Fruit fly (Drosophila melanogaster) whole organism, embryonic: Measurements from ENCODE around the gene galectin.
A peak's percentile ranks its signal among the peaks of the same experiment; 100 is the strongest.

Experiments used
- Asciz ChIP-seq: fragments of 200-800 bp; sonication (Bioruptor generic); optimal IDR thresholded peaks from 2 replicates; lab custom pipeline; 2017; ENCODE audit warnings: missing biosample characterization, mild to moderate bottlenecking, missing genetic modification characterization, missing genetic modification reagents
- Bdp1 ChIP-seq: fragments of 200-800 bp; sonication (Bioruptor generic); optimal IDR thresholded peaks from 3 replicates; lab custom pipeline; 2016; ENCODE audit warnings: missing biosample characterization, missing genetic modification characterization
- CG10565 ChIP-seq: fragments of 200-800 bp; sonication (Bioruptor generic); optimal IDR thresholded peaks from 3 replicates; lab custom pipeline; 2016; ENCODE audit warnings: missing biosample characterization, mild to moderate bottlenecking, missing genetic modification characterization
- CG11456 ChIP-seq: fragments of 200-800 bp; sonication (Bioruptor generic); IDR thresholded peaks from 3 replicates; pipeline ENCODE4 v1.3.6; 2022; ENCODE audit warnings: missing biosample characterization, missing genetic modification characterization
- CG15269 ChIP-seq: fragments of 200-800 bp; sonication (Bioruptor generic); optimal IDR thresholded peaks from 2 replicates; lab custom pipeline; 2018; ENCODE audit warnings: missing biosample characterization, mild to moderate bottlenecking, missing genetic modification characterization, moderate library complexity
- CG1603 ChIP-seq: fragments of 200-800 bp; sonication (Bioruptor generic); optimal IDR thresholded peaks from 2 replicates; lab custom pipeline; 2019; ENCODE audit warnings: missing biosample characterization, mild to moderate bottlenecking, missing genetic modification characterization, moderate library complexity
- CG17359 ChIP-seq: fragments of 200-800 bp; sonication (Bioruptor generic); optimal IDR thresholded peaks from 3 replicates; lab custom pipeline; 2018; ENCODE audit warnings: missing biosample characterization, mild to moderate bottlenecking, missing genetic modification characterization, moderate library complexity
- CG17361 ChIP-seq: fragments of 200-800 bp; sonication (Bioruptor generic); IDR thresholded peaks from 3 replicates; pipeline ENCODE4 v1.3.6; 2022; ENCODE audit warnings: missing biosample characterization, missing genetic modification characterization
- CG18599 ChIP-seq: fragments of 200-800 bp; sonication (Bioruptor generic); optimal IDR thresholded peaks from 3 replicates; lab custom pipeline; 2017; ENCODE audit warnings: missing biosample characterization, missing genetic modification characterization, mild to moderate bottlenecking, moderate library complexity, missing genetic modification reagents
- CG2199 ChIP-seq: fragments of 200-800 bp; sonication (Bioruptor generic); IDR thresholded peaks from 3 replicates; pipeline ENCODE4 v1.3.6; 2022; ENCODE audit warnings: missing biosample characterization, missing genetic modification characterization
- CG31365 ChIP-seq: fragments of 200-800 bp; sonication (Bioruptor generic); optimal IDR thresholded peaks from 2 replicates; lab custom pipeline; 2018; ENCODE audit warnings: missing biosample characterization, mild to moderate bottlenecking, missing genetic modification characterization
- CG32532 ChIP-seq: fragments of 200-800 bp; sonication (Bioruptor generic); IDR thresholded peaks from 2 replicates; pipeline ENCODE4 v1.3.6; 2022; ENCODE audit warnings: missing biosample characterization, missing genetic modification characterization
- CG34422 ChIP-seq: fragments of 200-800 bp; sonication (Bioruptor generic); IDR thresholded peaks from 3 replicates; pipeline ENCODE4 v1.3.6; 2022; ENCODE audit warnings: missing biosample characterization, missing genetic modification characterization
- CG4617 ChIP-seq: fragments of 200-800 bp; sonication (Bioruptor generic); optimal IDR thresholded peaks from 3 replicates; lab custom pipeline; 2016; ENCODE audit warnings: missing biosample characterization, missing genetic modification characterization, borderline replicate concordance
- CG6254 ChIP-seq: fragments of 200-800 bp; sonication (Bioruptor generic); optimal IDR thresholded peaks from 3 replicates; lab custom pipeline; 2017; ENCODE audit warnings: mild to moderate bottlenecking, missing biosample characterization, missing genetic modification reagents, missing genetic modification characterization
- CG6791 ChIP-seq: fragments of 200-800 bp; sonication (Bioruptor generic); IDR thresholded peaks from 3 replicates; pipeline ENCODE4 v1.3.6; 2022; ENCODE audit warnings: missing biosample characterization, missing genetic modification characterization; ENCODE audit not compliant: partially characterized antibody
- CG8765 ChIP-seq: fragments of 200-800 bp; sonication (Bioruptor generic); IDR thresholded peaks from 2 replicates; pipeline ENCODE4 v1.3.6; 2022; ENCODE audit warnings: missing biosample characterization, missing genetic modification characterization
- D19A ChIP-seq: fragments of 200-800 bp; optimal IDR thresholded peaks from 3 replicates; lab custom pipeline; 2019; ENCODE audit warnings: missing biosample characterization, mild to moderate bottlenecking, missing genetic modification characterization, moderate library complexity
- Hr78 ChIP-seq, 2 experiments: fragments of 200-800 bp in 1 of 2; fragments of >200 bp in 1 of 2; sonication (Bioruptor generic) in 1 of 2; optimal IDR thresholded peaks; 2 replicates each; lab custom pipeline; 2017 to 2019; ENCODE audit warnings: missing biosample characterization in 2 of 2, missing genetic modification characterization in 2 of 2, mild to moderate bottlenecking in 1 of 2, moderate library complexity in 1 of 2
- Med ChIP-seq: fragments of 200-800 bp; sonication (Bioruptor generic); peaks from one replicate; lab custom pipeline; 2016; ENCODE audit warnings: missing biosample characterization, missing genetic modification characterization, mild to moderate bottlenecking, inconsistent platforms, moderate library complexity
- NfI ChIP-seq: fragments of 200-800 bp; sonication (Bioruptor generic); optimal IDR thresholded peaks from 3 replicates; lab custom pipeline; 2018; ENCODE audit warnings: missing biosample characterization, mild to moderate bottlenecking, missing genetic modification characterization, moderate library complexity
- Oaz ChIP-seq: fragments of 200-800 bp; sonication (Bioruptor generic); IDR thresholded peaks from 2 replicates; pipeline ENCODE4 v1.3.6; 2022; ENCODE audit warnings: missing biosample characterization, missing genetic modification characterization
- Pdp1 ChIP-seq, 2 experiments: fragments of 200-800 bp; sonication (Bioruptor generic); optimal IDR thresholded peaks; 3 replicates each; lab custom pipeline; 2016; ENCODE audit warnings: missing biosample characterization in 2 of 2, missing genetic modification characterization in 2 of 2, mild to moderate bottlenecking in 1 of 2, moderate library complexity in 1 of 2
- Rfx ChIP-seq: fragments of 200-800 bp; sonication (Bioruptor generic); IDR thresholded peaks from 2 replicates; pipeline ENCODE4 v1.3.6; 2022; ENCODE audit warnings: missing biosample characterization, missing genetic modification characterization
- Side ChIP-seq: fragments of 200-800 bp; sonication (Bioruptor generic); optimal IDR thresholded peaks from 2 replicates; lab custom pipeline; 2016; ENCODE audit warnings: missing biosample characterization, missing genetic modification characterization
- Six4 ChIP-seq: fragments of 200-800 bp; sonication (Bioruptor generic); optimal IDR thresholded peaks from 2 replicates; lab custom pipeline; 2016; ENCODE audit warnings: missing biosample characterization, missing genetic modification characterization
- al ChIP-seq: fragments of 200-800 bp; sonication (Bioruptor generic); IDR thresholded peaks from 2 replicates; pipeline ENCODE4 v1.3.6; 2022; ENCODE audit warnings: missing biosample characterization, missing genetic modification characterization
- chinmo ChIP-seq: fragments of 200-800 bp; sonication (Bioruptor generic); IDR thresholded peaks from 4 replicates; pipeline ENCODE4 v1.3.6; 2022; ENCODE audit warnings: missing biosample characterization, missing genetic modification characterization; ENCODE audit not compliant: partially characterized antibody
- danr ChIP-seq: fragments of 200-800 bp; sonication (Bioruptor generic); IDR thresholded peaks from 2 replicates; pipeline ENCODE4 v1.3.6; 2022; ENCODE audit warnings: missing biosample characterization, missing genetic modification characterization
- eve ChIP-seq, 2 experiments: fragments of >200 bp; optimal IDR thresholded peaks; 2 replicates each; lab custom pipeline; 2017; ENCODE audit warnings: missing biosample characterization in 2 of 2, missing genetic modification characterization in 2 of 2
- fd64A ChIP-seq: fragments of 200-800 bp; sonication (Bioruptor generic); optimal IDR thresholded peaks from 3 replicates; lab custom pipeline; 2018; ENCODE audit warnings: missing biosample characterization, mild to moderate bottlenecking, missing genetic modification characterization
- fru ChIP-seq: fragments of >200 bp; optimal IDR thresholded peaks from 2 replicates; lab custom pipeline; 2017
- gcm2 ChIP-seq: fragments of 200-800 bp; sonication (Bioruptor generic); optimal IDR thresholded peaks from 2 replicates; lab custom pipeline; 2016; ENCODE audit warnings: missing biosample characterization, missing genetic modification characterization
- gem ChIP-seq: fragments of 200-800 bp; sonication (Bioruptor generic); optimal IDR thresholded peaks from 2 replicates; lab custom pipeline; 2019; ENCODE audit warnings: missing biosample characterization, mild to moderate bottlenecking, missing genetic modification characterization, moderate library complexity
- grau ChIP-seq: fragments of 200-800 bp; optimal IDR thresholded peaks from 3 replicates; lab custom pipeline; 2019; ENCODE audit warnings: missing biosample characterization, mild to moderate bottlenecking, missing genetic modification characterization, moderate library complexity
- h ChIP-seq: fragments of >200 bp; optimal IDR thresholded peaks from 2 replicates; lab custom pipeline; 2017
- kay ChIP-seq: fragments of 200-800 bp; sonication (Bioruptor generic); optimal IDR thresholded peaks from 2 replicates; lab custom pipeline; 2016; ENCODE audit warnings: missing biosample characterization, missing genetic modification characterization
- mirr ChIP-seq: fragments of 200-800 bp; sonication (Bioruptor generic); optimal IDR thresholded peaks from 3 replicates; lab custom pipeline; 2018; ENCODE audit warnings: missing biosample characterization, mild to moderate bottlenecking, missing genetic modification characterization
- pros ChIP-seq: fragments of 200-800 bp; sonication (Bioruptor generic); optimal IDR thresholded peaks from 3 replicates; lab custom pipeline; 2019; ENCODE audit warnings: missing biosample characterization, mild to moderate bottlenecking, missing genetic modification characterization, moderate library complexity
- psq ChIP-seq: fragments of 200-800 bp; sonication (Bioruptor generic); optimal IDR thresholded peaks from 2 replicates; lab custom pipeline; 2017; ENCODE audit warnings: missing biosample characterization, missing genetic modification characterization
- row ChIP-seq: fragments of 200-800 bp; sonication (Bioruptor generic); IDR thresholded peaks from 3 replicates; pipeline ENCODE4 v1.3.6; 2022; ENCODE audit warnings: missing biosample characterization, missing genetic modification characterization
- slbo ChIP-seq: fragments of 200-800 bp; sonication (Bioruptor generic); IDR thresholded peaks from 2 replicates; pipeline ENCODE4 v1.3.6; 2022; ENCODE audit warnings: missing biosample characterization, missing genetic modification characterization
- slou ChIP-seq: fragments of 200-800 bp; sonication (Bioruptor generic); optimal IDR thresholded peaks from 3 replicates; lab custom pipeline; 2016; ENCODE audit warnings: missing biosample characterization, missing genetic modification characterization
- sob ChIP-seq: fragments of 200-800 bp; sonication (Bioruptor generic); IDR thresholded peaks from 2 replicates; pipeline ENCODE4 v1.3.6; 2022; ENCODE audit warnings: missing biosample characterization, missing genetic modification characterization
- sug ChIP-seq: fragments of 200-800 bp; optimal IDR thresholded peaks from 2 replicates; lab custom pipeline; 2019; ENCODE audit warnings: missing biosample characterization, mild to moderate bottlenecking, missing genetic modification characterization, moderate library complexity
- vvl ChIP-seq: fragments of 200-800 bp; sonication (Bioruptor generic); IDR thresholded peaks from 2 replicates; pipeline ENCODE4 v1.3.6; 2022; ENCODE audit warnings: missing biosample characterization, missing genetic modification characterization
- z ChIP-seq: fragments of 200-800 bp; sonication (Bioruptor generic); IDR thresholded peaks from 3 replicates; pipeline ENCODE4 v1.3.6; 2022; ENCODE audit warnings: missing biosample characterization, missing genetic modification characterization
- zen ChIP-seq: fragments of 200-800 bp; sonication (Bioruptor generic); optimal IDR thresholded peaks from 3 replicates; lab custom pipeline; 2018; ENCODE audit warnings: missing biosample characterization, mild to moderate bottlenecking, missing genetic modification characterization, moderate library complexity

galectin gene

dm6 chr2L:120492-121455 is 49.2 kb downstream of the galectin start (continued):
- TF ChIP-seq Hr78 (GFP tag; optimal IDR thresholded peaks at IDR 0.05; lab: Kevin White, UChicago), result peak in 1 of 2 experiments; percentile 52
- no peak for TF ChIP-seq zen (tag; lab: Kevin White, UChicago)
- TF ChIP-seq CG1603, result peak; percentile 3
- 0 out of 3 replicates have a peak, but pooled peaks have one; percentile 21 for TF ChIP-seq CG6791 (GFP tag; lab: Robert Waterston, UW)
- TF ChIP-seq NfI (GFP tag; lab: Kevin White, UChicago), result no peak
- peak; percentile 90 for TF ChIP-seq D19A (tag; lab: Kevin White, UChicago)
- 0 out of 3 replicates have a peak, but pooled peaks have one; percentile 9 for TF ChIP-seq CG34422 (GFP tag; lab: Robert Waterston, UW)
- TF ChIP-seq Asciz (GFP tag; lab: Kevin White, UChicago), result no peak
- peak in 1 of 2 experiments; percentile 7 for TF ChIP-seq Pdp1 (GFP tag; optimal IDR thresholded peaks at IDR 0.05; lab: Kevin White, UChicago)
- TF ChIP-seq CG6254, result peak; percentile 3
- TF ChIP-seq CG2199 (GFP tag; lab: Robert Waterston, UW), result peak; percentile 31; the same call in 1 of the 3 replicates
- TF ChIP-seq grau (tag; lab: Kevin White, UChicago), result peak; percentile 11
- TF ChIP-seq chinmo, result 0 out of 4 replicates have a peak, but pooled peaks have one; percentile 51
- TF ChIP-seq CG8765 (GFP tag; lab: Robert Waterston, UW), result no peak
- peak; percentile 46 for TF ChIP-seq Rfx (GFP tag; lab: Robert Waterston, UW)
- peak in 1 of 2 experiments; percentile 66 for TF ChIP-seq eve (GFP tag; optimal IDR thresholded peaks at IDR 0.05; lab: Kevin White, UChicago)
- TF ChIP-seq CG18599 (GFP tag; lab: Kevin White, UChicago), result peak; percentile 29
- TF ChIP-seq vvl, result peak; percentile 41; the same call in 1 of the 2 replicates
- peak; percentile 7; the same call in 1 of the 2 replicates for TF ChIP-seq CG32532
- peak; percentile 7 for TF ChIP-seq CG15269 (tag; lab: Kevin White, UChicago)
- TF ChIP-seq row (GFP tag; lab: Robert Waterston, UW), result peak; percentile 75
- TF ChIP-seq CG17361, result peak; percentile 31; the same call in 1 of the 3 replicates
- TF ChIP-seq CG17359, result peak; percentile 14
- no peak for TF ChIP-seq CG10565
- TF ChIP-seq slbo (GFP tag; lab: Robert Waterston, UW), result peak; percentile 18; the same call in 1 of the 2 replicates
- TF ChIP-seq fd64A (GFP tag; lab: Kevin White, UChicago), result no peak
- TF ChIP-seq al, result no peak
- TF ChIP-seq kay (GFP tag; lab: Kevin White, UChicago), result peak; percentile 44
- 0 out of 3 replicates have a peak, but pooled peaks have one; percentile 11 for TF ChIP-seq CG11456 (GFP tag; lab: Robert Waterston, UW)
- peak; percentile 85 for TF ChIP-seq Med (GFP tag; lab: Kevin White, UChicago)
- TF ChIP-seq gem, result peak; percentile 26

dm6 chr2L:121456-121831 is 49.9 kb downstream of the galectin start, which contains the start of gene CG4822:
Gene CG4822, minus strand, starts transcription at chr2L:121754.
- TF ChIP-seq sug (tag; lab: Kevin White, UChicago) (no peak), z (GFP tag; lab: Robert Waterston, UW) (peak; percentile 16; the same call in 1 of the 3 replicates), Six4 (no peak), kay (GFP tag; lab: Kevin White, UChicago) (no peak), psq (GFP tag; lab: Kevin White, UChicago) (no peak), slou (no peak), fru (lab: Kevin White, UChicago) (no peak), pros (peak; percentile 18), gcm2 (GFP tag; lab: Kevin White, UChicago) (no peak), CG31365 (tag; lab: Kevin White, UChicago) (no peak), CG2199 (GFP tag; lab: Robert Waterston, UW) (peak; percentile 77), Side (no peak), Oaz (no peak), CG4617 (GFP tag; lab: Kevin White, UChicago) (no peak), mirr (GFP tag; lab: Kevin White, UChicago) (no peak), Bdp1 (GFP tag; lab: Kevin White, UChicago) (no peak), danr (GFP tag; lab: Robert Waterston, UW) (no peak), h (lab: Kevin White, UChicago) (no peak), CG11456 (GFP tag; lab: Robert Waterston, UW) (no peak), sob (GFP tag; lab: Robert Waterston, UW) (0 out of 2 replicates have a peak, but pooled peaks have one; percentile 36), CG1603 (no peak)
